Fruit fly (Drosophila melanogaster): ENCODE data around the gene KrT95D.

KrT95D gene

dm6 chr3R:23969449-23969848, 62.2 kb downstream of the KrT95D start (continued):
- TF ChIP-seq ranshi (GFP tag; IDR thresholded peaks at IDR 0.05) (peak; percentile 26; the same call in 1 of the 2 replicates), gro (GFP tag; optimal IDR thresholded peaks at IDR 0.05) (no peak), CG15601 (tag; optimal IDR thresholded peaks at IDR 0.05) (peak; percentile 25), CG34422 (GFP tag; IDR thresholded peaks at IDR 0.05) (no peak; the same call in 1 of the 3 replicates), CG8478 (optimal IDR thresholded peaks at IDR 0.05) (no peak), CG9817 (tag; optimal IDR thresholded peaks at IDR 0.05) (peak; percentile 70), CG18262 (tag; optimal IDR thresholded peaks at IDR 0.05) (peak; percentile 49), abd-A (tag; optimal IDR thresholded peaks at IDR 0.05) (peak; percentile 20), CG15479 (GFP tag; optimal IDR thresholded peaks at IDR 0.05) (no peak), fu2 (GFP tag; optimal IDR thresholded peaks at IDR 0.05) (no peak), CG15269 (tag; optimal IDR thresholded peaks at IDR 0.05) (peak; percentile 75), cas (GFP tag; IDR thresholded peaks at IDR 0.05) (0 out of 2 replicates have a peak, but pooled peaks have one; percentile 39), mam (GFP tag; optimal IDR thresholded peaks at IDR 0.05) (no peak), CG42726 (GFP tag; IDR thresholded peaks at IDR 0.05; ENCODE audit: partially characterized antibody) (no peak), CG16813 (GFP tag; IDR thresholded peaks at IDR 0.05; ENCODE audit: partially characterized antibody) (no peak), tgo (GFP tag; IDR thresholded peaks at IDR 0.05) (peak; percentile 76), CG12659 (GFP tag; optimal IDR thresholded peaks at IDR 0.05) (peak; percentile 53), Asciz (GFP tag; optimal IDR thresholded peaks at IDR 0.05) (no peak), tna (GFP tag; IDR thresholded peaks at IDR 0.05; ENCODE audit: partially characterized antibody) (no peak), gce (GFP tag; IDR thresholded peaks at IDR 0.05) (no peak), CG32767 (GFP tag; IDR thresholded peaks at IDR 0.05) (peak; percentile 42; the same call in 1 of the 2 replicates), CG13296 (GFP tag; optimal IDR thresholded peaks at IDR 0.05) (peak; percentile 57), Antp (GFP tag; optimal IDR thresholded peaks at IDR 0.05) (no peak), CG6791 (GFP tag; IDR thresholded peaks at IDR 0.05; ENCODE audit: partially characterized antibody) (no peak), TFAM (GFP tag; optimal IDR thresholded peaks at IDR 0.05) (no peak), dm (GFP tag; optimal IDR thresholded peaks at IDR 0.05) (no peak), NK7.1 (GFP tag; optimal IDR thresholded peaks at IDR 0.05) (no peak), zen2 (GFP tag; IDR thresholded peaks at IDR 0.05; ENCODE audit: partially characterized antibody) (no peak), ci (GFP tag; IDR thresholded peaks at IDR 0.05) (0 out of 3 replicates have a peak, but pooled peaks have one; percentile 52), fd102C (GFP tag; optimal IDR thresholded peaks at IDR 0.05) (no peak), ewg (GFP tag; optimal IDR thresholded peaks at IDR 0.05) (peak; percentile 17), D19B (GFP tag; optimal IDR thresholded peaks at IDR 0.05) (no peak), psq (GFP tag; optimal IDR thresholded peaks at IDR 0.05) (no peak), Mad (GFP tag; optimal IDR thresholded peaks at IDR 0.05) (no peak), Nf-YA (GFP tag; IDR thresholded peaks at IDR 0.05) (peak; percentile 58), Lpt (GFP tag; optimal IDR thresholded peaks at IDR 0.05) (no peak), lmd (GFP tag; IDR thresholded peaks at IDR 0.05) (peak; percentile 65), CG11398 (GFP tag; optimal IDR thresholded peaks at IDR 0.05) (no peak), CG14050 (GFP tag; IDR thresholded peaks at IDR 0.05) (peak; percentile 20; the same call in 1 of the 3 replicates), dpn (GFP tag; optimal IDR thresholded peaks at IDR 0.05) (peak in 1 of 2 experiments; percentile 16), CG2875 (GFP tag; optimal IDR thresholded peaks at IDR 0.05) (no peak), ssp (GFP tag; IDR thresholded peaks at IDR 0.05) (peak; percentile 50), Myb (GFP tag; optimal IDR thresholded peaks at IDR 0.05) (no peak), unpg (GFP tag; optimal IDR thresholded peaks at IDR 0.05) (peak; percentile 61), Deaf1 (tag; optimal IDR thresholded peaks at IDR 0.05) (peak; percentile 39), pho (GFP tag; optimal IDR thresholded peaks at IDR 0.05) (no peak), Vsx1 (GFP tag; optimal IDR thresholded peaks at IDR 0.05) (peak; percentile 29), CG12391 (tag; optimal IDR thresholded peaks at IDR 0.05) (peak; percentile 50), gsb-n (tag; optimal IDR thresholded peaks at IDR 0.05) (peak; percentile 34), az2 (GFP tag; optimal IDR thresholded peaks at IDR 0.05) (peak; percentile 5), CG13624 (GFP tag; optimal IDR thresholded peaks at IDR 0.05) (no peak)

All from whole organism, embryonic.